Fruit fly (Drosophila melanogaster) whole organism, larva: ENCODE data around the gene CG9114.

ENCODE experiments used
- noc ChIP-seq: fragments of 200-800 bp; sonication (Bioruptor generic); optimal IDR thresholded peaks from 3 replicates; lab custom pipeline; 2019; ENCODE audit warnings: missing biosample characterization, mild to moderate bottlenecking, missing genetic modification characterization, moderate library complexity

The CG9114 gene

dm6 chrX:15333066-15333874 lies at the start of gene CG9114, which contains the start of gene HDAC6:
Gene CG9114, minus strand, starts transcription at chrX:15333154.
Gene HDAC6, plus strand, starts transcription at chrX:15333310.
- peak; percentile 15 for TF ChIP-seq noc

- TF ChIP-seq noc, result no peak
Measured at dm6 chrX:15380207-15380606, 47.3 kb upstream of the CG9114 start.

- no peak for TF ChIP-seq noc
Measured at dm6 chrX:15379014-15379491, 46.1 kb upstream of the CG9114 start, which contains the start of gene acj6. Gene acj6, minus strand, starts transcription at chrX:15379064.

- no peak for TF ChIP-seq noc
Measured at dm6 chrX:15370103-15370502, 37.1 kb upstream of the CG9114 start.

- no peak for TF ChIP-seq noc
Measured at dm6 chrX:15364467-15364866, 31.5 kb upstream of the CG9114 start.

dm6 chrX:15363649-15364048 lies 30.7 kb upstream of the CG9114 start:
- no peak for TF ChIP-seq noc

dm6 chrX:15360961-15361360 lies 28.0 kb upstream of the CG9114 start, which contains the start of gene Pp1-13C:
Gene Pp1-13C, minus strand, starts transcription at chrX:15361061.
- TF ChIP-seq noc, result no peak

- TF ChIP-seq noc, result no peak
Measured at dm6 chrX:15356410-15356809, 23.5 kb upstream of the CG9114 start.

dm6 chrX:15353654-15354053 lies 20.7 kb upstream of the CG9114 start:
- TF ChIP-seq noc, result no peak

dm6 chrX:15352692-15353091 lies 19.7 kb upstream of the CG9114 start:
- TF ChIP-seq noc, result no peak

dm6 chrX:15344473-15345331 lies 11.7 kb upstream of the CG9114 start, which contains the start of the genes CG12608 and Prp5:
Gene CG12608, minus strand, starts transcription at chrX:15344625.
Gene Prp5, plus strand, starts transcription at chrX:15345169.
- TF ChIP-seq noc, result no peak

dm6 chrX:15342017-15342416 lies 9.1 kb upstream of the CG9114 start, which contains the start of gene CG9123:
Gene CG9123, minus strand, starts transcription at chrX:15342117.
- TF ChIP-seq noc, result no peak

dm6 chrX:15335845-15336453 lies 3.0 kb upstream of the CG9114 start:
- TF ChIP-seq noc, result peak; percentile 92

dm6 chrX:15334999-15335398 lies 2.0 kb upstream of the CG9114 start:
- TF ChIP-seq noc, result no peak

dm6 chrX:15328148-15328718 lies 4.7 kb downstream of the CG9114 start, which contains the start of gene dah:
Gene dah, plus strand, starts transcription at chrX:15328342.
- no peak for TF ChIP-seq noc

dm6 chrX:15323302-15323880 lies 9.6 kb downstream of the CG9114 start:
- peak; percentile 66 for TF ChIP-seq noc
